Worm (Caenorhabditis elegans): ENCODE data around the gene tsfm-1.

Gene tsfm-1

DNA sequence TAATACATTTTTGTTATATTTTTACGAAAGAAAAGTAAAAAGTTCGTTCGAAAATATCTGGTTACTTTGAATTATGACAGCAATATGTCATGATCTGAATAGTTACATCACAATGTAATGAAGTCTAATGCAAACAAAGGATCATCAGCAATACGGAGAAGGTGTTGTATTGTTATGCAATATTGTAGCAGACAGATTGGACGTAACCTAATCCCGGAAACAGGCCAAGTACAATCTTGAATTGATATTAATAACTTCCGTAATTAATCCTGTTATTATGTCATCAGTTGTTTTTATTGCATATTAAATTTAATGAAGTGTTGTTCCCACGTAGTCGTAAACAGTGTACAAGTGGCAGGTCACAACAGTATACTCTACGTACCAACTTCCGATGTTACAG, 10.2 kb upstream of the tsfm-1 start:
- TF ChIP-seq Y55F3AM.14 (GFP tag; optimal IDR thresholded peaks at IDR 0.05), result no peak
- TF ChIP-seq ZK546.5 (tag; optimal IDR thresholded peaks at IDR 0.05), result no peak
- TF ChIP-seq ztf-1 (GFP tag; conservative IDR thresholded peaks at IDR 0.05), result no peak
- no peak for TF ChIP-seq mdl-1 (tag; optimal IDR thresholded peaks at IDR 0.05)
- TF ChIP-seq C34F6.9 (tag; optimal IDR thresholded peaks at IDR 0.05), result no peak
- TF ChIP-seq sem-4 (tag; optimal IDR thresholded peaks at IDR 0.05), result no peak
- no peak for TF ChIP-seq unc-62 (GFP tag; optimal IDR thresholded peaks at IDR 0.05)
- no peak for TF ChIP-seq lin-13 (GFP tag; optimal IDR thresholded peaks at IDR 0.05)
- no peak for TF ChIP-seq lsy-2 (tag; optimal IDR thresholded peaks at IDR 0.05)
- TF ChIP-seq lin-39 (tag; optimal IDR thresholded peaks at IDR 0.05), result no peak

DNA sequence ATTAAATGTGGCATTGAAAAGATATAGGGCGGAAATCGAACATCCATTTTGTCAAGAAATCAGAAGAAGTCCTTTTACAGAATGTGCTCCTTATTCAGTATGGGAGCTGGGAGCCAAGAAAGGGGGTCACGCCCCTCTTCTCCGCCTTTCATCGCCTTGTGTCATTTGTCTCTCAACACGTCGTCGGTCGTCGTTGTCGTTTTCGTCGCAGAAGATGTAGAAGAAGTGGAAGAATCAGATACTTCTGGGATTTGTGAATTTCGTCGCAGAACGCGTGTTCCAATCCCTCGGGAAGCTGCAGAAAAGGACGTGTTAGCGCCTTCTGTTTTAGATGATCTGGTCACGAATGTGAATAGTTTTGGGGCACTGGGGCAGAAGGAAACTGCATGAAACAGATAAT, 5.6 kb upstream of the tsfm-1 start, which contains the start of gene bnc-1:
Gene bnc-1 (minus strand): TSS at position 101 of the 400 bp plus-strand sequence.
- TF ChIP-seq mdl-1 (tag; optimal IDR thresholded peaks at IDR 0.05) (no peak), sem-4 (tag; optimal IDR thresholded peaks at IDR 0.05) (no peak), ceh-82 (tag; optimal IDR thresholded peaks at IDR 0.05) (no peak), nhr-6 (tag; optimal IDR thresholded peaks at IDR 0.05) (no peak), skn-1 (tag; optimal IDR thresholded peaks at IDR 0.05) (no peak), unc-55 (GFP tag; optimal IDR thresholded peaks at IDR 0.05) (no peak), ceh-16 (tag; optimal IDR thresholded peaks at IDR 0.05) (no peak), ztf-11 (tag; optimal IDR thresholded peaks at IDR 0.05) (no peak), ama-1 (optimal IDR thresholded peaks at IDR 0.05) (no peak), egl-27 (tag; optimal IDR thresholded peaks at IDR 0.05) (no peak), nhr-23 (tag; optimal IDR thresholded peaks at IDR 0.05) (no peak), ztf-1 (GFP tag; conservative IDR thresholded peaks at IDR 0.05) (no peak), sma-3 (GFP tag; optimal IDR thresholded peaks at IDR 0.05) (no peak), nhr-21 (tag; optimal IDR thresholded peaks at IDR 0.05) (no peak), snpc-4 (tag; optimal IDR thresholded peaks at IDR 0.05) (no peak), lin-13 (GFP tag; optimal IDR thresholded peaks at IDR 0.05) (no peak), R02D3.7 (tag; optimal IDR thresholded peaks at IDR 0.05) (no peak), sma-9 (GFP tag; optimal IDR thresholded peaks at IDR 0.05) (no peak), sma-9 (tag; optimal IDR thresholded peaks at IDR 0.05) (no peak), aly-2 (tag; optimal IDR thresholded peaks at IDR 0.05) (no peak), unc-62 (GFP tag; optimal IDR thresholded peaks at IDR 0.05) (no peak)

DNA sequence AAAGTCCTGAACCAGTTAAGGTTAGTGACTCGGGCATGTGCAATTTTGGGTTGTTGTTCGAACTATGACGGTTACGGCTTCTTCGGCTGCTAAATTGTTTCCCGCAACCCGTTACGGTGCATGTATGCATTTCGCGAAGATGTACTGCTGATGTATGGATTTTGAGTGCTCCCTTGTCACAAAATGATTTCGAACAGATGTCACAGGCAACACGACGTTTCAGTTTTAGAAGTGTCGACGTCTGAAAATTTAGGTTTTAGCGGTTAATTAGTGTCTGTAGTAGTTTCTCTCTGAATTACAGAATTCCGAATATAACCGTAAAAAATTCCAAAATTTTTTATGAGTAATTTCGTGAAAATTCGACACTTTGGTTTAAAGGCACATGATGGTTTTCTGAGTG, 4.4 kb upstream of the tsfm-1 start:
- TF ChIP-seq lin-11 (tag; optimal IDR thresholded peaks at IDR 0.05), result no peak
- TF ChIP-seq ztf-4 (tag; optimal IDR thresholded peaks at IDR 0.05), result no peak
- TF ChIP-seq aly-2 (tag; optimal IDR thresholded peaks at IDR 0.05), result no peak
- no peak for TF ChIP-seq sma-9 (GFP tag; optimal IDR thresholded peaks at IDR 0.05)
- TF ChIP-seq sma-9 (tag; optimal IDR thresholded peaks at IDR 0.05), result no peak
- TF ChIP-seq R02D3.7 (tag; optimal IDR thresholded peaks at IDR 0.05), result no peak
- TF ChIP-seq F13H6.1 (tag; optimal IDR thresholded peaks at IDR 0.05), result no peak
- no peak for TF ChIP-seq C34F6.9 (tag; optimal IDR thresholded peaks at IDR 0.05)
- no peak for TF ChIP-seq sma-3 (GFP tag; optimal IDR thresholded peaks at IDR 0.05)
- TF ChIP-seq ama-1 (optimal IDR thresholded peaks at IDR 0.05), result no peak
- no peak for TF ChIP-seq nhr-237 (tag; optimal IDR thresholded peaks at IDR 0.05)
- no peak for TF ChIP-seq snpc-4 (tag; optimal IDR thresholded peaks at IDR 0.05)
- no peak for TF ChIP-seq dmd-4 (tag; optimal IDR thresholded peaks at IDR 0.05)
- no peak for TF ChIP-seq alr-1 (tag; optimal IDR thresholded peaks at IDR 0.05)
- no peak for TF ChIP-seq nhr-21 (tag; optimal IDR thresholded peaks at IDR 0.05)
- TF ChIP-seq ZK546.5 (tag; optimal IDR thresholded peaks at IDR 0.05), result no peak
- TF ChIP-seq crh-2 (tag; optimal IDR thresholded peaks at IDR 0.05), result no peak

DNA sequence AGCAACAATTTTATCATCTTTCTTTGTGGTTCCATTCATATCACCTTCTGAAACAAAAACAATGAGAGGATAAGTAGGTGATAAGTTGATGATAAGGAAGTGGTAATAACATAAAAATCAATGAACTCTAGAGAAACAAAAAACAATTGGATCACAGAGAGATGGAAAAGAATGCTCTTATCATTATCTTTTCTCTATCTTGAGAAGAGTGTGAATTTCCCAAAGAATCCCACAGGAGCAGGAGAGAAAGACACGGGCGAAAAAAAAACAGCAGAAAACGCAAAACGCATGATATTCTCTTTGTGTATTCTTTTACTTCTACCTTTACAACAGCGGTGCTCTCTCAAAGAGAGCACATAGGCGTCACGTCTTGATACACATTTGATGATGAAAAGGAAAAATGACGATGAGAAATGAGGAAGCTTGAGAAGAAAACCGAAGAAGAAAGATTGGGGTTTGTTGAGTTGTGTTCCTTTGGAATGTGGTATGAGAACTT, 2.0 kb downstream of the tsfm-1 start, which contains the start of gene twk-24:
Gene twk-24 (minus strand): TSS at position 51 of the 496 bp plus-strand sequence.
- TF ChIP-seq sma-9 (GFP tag; optimal IDR thresholded peaks at IDR 0.05), result peak; percentile 38
- TF ChIP-seq sma-9 (tag; optimal IDR thresholded peaks at IDR 0.05), result no peak
- TF ChIP-seq snpc-4 (tag; optimal IDR thresholded peaks at IDR 0.05), result no peak
- no peak for TF ChIP-seq crh-2 (tag; optimal IDR thresholded peaks at IDR 0.05)
- no peak for TF ChIP-seq unc-55 (GFP tag; optimal IDR thresholded peaks at IDR 0.05)
- no peak for TF ChIP-seq lin-39 (tag; optimal IDR thresholded peaks at IDR 0.05)
- TF ChIP-seq nhr-10 (tag; optimal IDR thresholded peaks at IDR 0.05), result no peak
- TF ChIP-seq lin-13 (GFP tag; optimal IDR thresholded peaks at IDR 0.05), result no peak
- TF ChIP-seq nhr-21 (tag; optimal IDR thresholded peaks at IDR 0.05), result no peak
- TF ChIP-seq nhr-129 (tag; optimal IDR thresholded peaks at IDR 0.05), result peak; percentile 45

All from whole organism, L2 larva.